Fruit fly (Drosophila melanogaster) whole organism, wandering third instar larva: ENCODE results near the gene CG12617.

ENCODE experiments used
- Abd-B ChIP-seq: fragments of >200 bp; optimal IDR thresholded peaks from 2 replicates; lab custom pipeline; 2017; ENCODE audit warnings: missing biosample characterization, missing genetic modification characterization
- CrebA ChIP-seq: fragments of 200-800 bp; sonication (Bioruptor generic); optimal IDR thresholded peaks from 2 replicates; lab custom pipeline; 2016; ENCODE audit warnings: missing biosample characterization, mild to moderate bottlenecking, missing genetic modification characterization, borderline replicate concordance
- Dif ChIP-seq: fragments of 200-275, 200-300 bp; sonication (Bioruptor generic); optimal IDR thresholded peaks from 2 replicates; lab custom pipeline; 2018; ENCODE audit warnings: missing biosample characterization, missing genetic modification characterization; ENCODE audit not compliant: partially characterized antibody
- HLH106 ChIP-seq: fragments of 200-800 bp; optimal IDR thresholded peaks from 3 replicates; lab custom pipeline; 2019; ENCODE audit warnings: missing biosample characterization, mild to moderate bottlenecking, missing genetic modification characterization, moderate library complexity
- Hr83 ChIP-seq: fragments of 200-300 bp; sonication (Bioruptor generic); optimal IDR thresholded peaks from 2 replicates; lab custom pipeline; 2016; ENCODE audit warnings: missing biosample characterization, mild to moderate bottlenecking, missing genetic modification characterization, moderate library complexity; ENCODE audit not compliant: poor library complexity, severe bottlenecking
- Jra ChIP-seq: sonication (Bioruptor generic); optimal IDR thresholded peaks from 2 replicates; lab custom pipeline; 2016; ENCODE audit warnings: missing biosample characterization, missing genetic modification characterization
- Mio ChIP-seq: sonication (Bioruptor generic); optimal IDR thresholded peaks from 2 replicates; lab custom pipeline; 2016; ENCODE audit warnings: missing biosample characterization, missing genetic modification characterization
- Myc ChIP-seq: fragments of >200 bp; optimal IDR thresholded peaks from 2 replicates; lab custom pipeline; 2017
- N ChIP-seq: fragments of >200 bp; optimal IDR thresholded peaks from 2 replicates; lab custom pipeline; 2018; ENCODE audit warnings: missing biosample characterization, missing external identifiers, missing genetic modification characterization
- OdsH ChIP-seq: fragments of 200-800 bp; sonication (Bioruptor generic); optimal IDR thresholded peaks from 2 replicates; lab custom pipeline; 2016; ENCODE audit warnings: missing biosample characterization, mild to moderate bottlenecking, missing genetic modification characterization
- Rel ChIP-seq, 2 experiments: fragments of 200-800 bp; sonication (Bioruptor generic) in 1 of 2; optimal IDR thresholded peaks; 2 replicates in 1 of 2; 3 replicates in 1 of 2; lab custom pipeline; 2016 to 2019; ENCODE audit warnings: mild to moderate bottlenecking in 2 of 2, missing biosample characterization in 2 of 2, missing genetic modification characterization in 2 of 2, moderate library complexity in 1 of 2
- Sp1 ChIP-seq: fragments of 200-800 bp; sonication (Bioruptor generic); optimal IDR thresholded peaks from 3 replicates; lab custom pipeline; 2019; ENCODE audit warnings: missing biosample characterization, mild to moderate bottlenecking, missing genetic modification characterization, moderate library complexity
- Vsx2 ChIP-seq: fragments of 200-300, 225-300 bp; sonication (Bioruptor generic); optimal IDR thresholded peaks from 2 replicates; lab custom pipeline; 2018; ENCODE audit warnings: missing biosample characterization, missing genetic modification characterization; ENCODE audit not compliant: partially characterized antibody
- br ChIP-seq: fragments of 200-800 bp; sonication (Bioruptor generic); optimal IDR thresholded peaks from 2 replicates; lab custom pipeline; 2016; ENCODE audit warnings: missing biosample characterization, missing genetic modification characterization
- brk ChIP-seq: fragments of 200-800 bp; sonication (Bioruptor generic); optimal IDR thresholded peaks from 2 replicates; lab custom pipeline; 2016; ENCODE audit warnings: missing biosample characterization, mild to moderate bottlenecking, missing genetic modification characterization
- dl ChIP-seq, 2 experiments: fragments of 175-275, 200-275 bp in 1 of 2; fragments of 200-275 bp in 1 of 2; sonication (Bioruptor generic); optimal IDR thresholded peaks; lab custom pipeline; 2018; ENCODE audit warnings: mild to moderate bottlenecking in 2 of 2, missing biosample characterization in 2 of 2, missing genetic modification characterization in 2 of 2, moderate library complexity in 2 of 2; ENCODE audit not compliant: partially characterized antibody in 2 of 2, insufficient read depth in 1 of 2
- dmrt93B ChIP-seq: fragments of 200-800 bp; sonication (Bioruptor generic); optimal IDR thresholded peaks from 2 replicates; lab custom pipeline; 2018; ENCODE audit warnings: missing biosample characterization, mild to moderate bottlenecking, missing genetic modification characterization
- dsf ChIP-seq: sonication (Bioruptor generic); optimal IDR thresholded peaks from 2 replicates; lab custom pipeline; 2016; ENCODE audit warnings: missing biosample characterization, missing genetic modification characterization, borderline replicate concordance
- foxo ChIP-seq, 2 experiments: fragments of 200-800 bp; sonication (Bioruptor generic); optimal IDR thresholded peaks; 2 replicates in 1 of 2; 3 replicates in 1 of 2; lab custom pipeline; 2016 to 2017; ENCODE audit warnings: missing biosample characterization in 2 of 2, missing genetic modification characterization in 2 of 2
- fru ChIP-seq: fragments of 200-800 bp; sonication (Bioruptor generic); optimal IDR thresholded peaks from 3 replicates; lab custom pipeline; 2016; ENCODE audit warnings: missing biosample characterization, mild to moderate bottlenecking, missing genetic modification characterization
- h ChIP-seq: fragments of 200-800 bp; sonication (Bioruptor generic); optimal IDR thresholded peaks from 3 replicates; lab custom pipeline; 2016; ENCODE audit warnings: missing biosample characterization, mild to moderate bottlenecking, missing genetic modification characterization
- jim ChIP-seq: fragments of 175-275, 200-325 bp; sonication (Bioruptor generic); optimal IDR thresholded peaks from 2 replicates; lab custom pipeline; 2016; ENCODE audit warnings: missing biosample characterization, mild to moderate bottlenecking, missing genetic modification characterization
- lola ChIP-seq: fragments of >200 bp; optimal IDR thresholded peaks from 2 replicates; lab custom pipeline; 2017; ENCODE audit warnings: missing biosample characterization, missing genetic modification characterization
- pan ChIP-seq: fragments of >200 bp; optimal IDR thresholded peaks from 2 replicates; lab custom pipeline; 2017
- psq ChIP-seq: fragments of 200-800 bp; sonication (Bioruptor generic); optimal IDR thresholded peaks from 3 replicates; lab custom pipeline; 2017; ENCODE audit warnings: missing biosample characterization, mild to moderate bottlenecking, missing genetic modification characterization, moderate library complexity
- rgr ChIP-seq: fragments of 200-800 bp; sonication (Bioruptor generic); optimal IDR thresholded peaks from 3 replicates; lab custom pipeline; 2016; ENCODE audit warnings: missing biosample characterization, mild to moderate bottlenecking, missing genetic modification characterization
- usp ChIP-seq: fragments of >200 bp; optimal IDR thresholded peaks from 2 replicates; lab custom pipeline; 2017; ENCODE audit warnings: missing biosample characterization, missing genetic modification characterization
- woc ChIP-seq: sonication (Bioruptor generic); optimal IDR thresholded peaks from 2 replicates; lab custom pipeline; 2016; ENCODE audit warnings: missing biosample characterization, mild to moderate bottlenecking, missing genetic modification characterization

Gene CG12617

dm6 chr2L:20329612-20330011 lies 35.1 kb downstream of the CG12617 start:
- TF ChIP-seq OdsH (GFP tag; lab: Kevin White, UChicago) (no peak), Rel (GFP tag; optimal IDR thresholded peaks at IDR 0.05; lab: Kevin White, UChicago) (no peak), Rel (tag; optimal IDR thresholded peaks at IDR 0.05; lab: Kevin White, UChicago) (peak; percentile 85)
- TF ChIP-seq, all 38 proteins: peak for 1

- no peak for TF ChIP-seq foxo (GFP tag; optimal IDR thresholded peaks at IDR 0.05; lab: Kevin White, UChicago)
Observed at dm6 chr2L:20332978-20333377, 38.5 kb downstream of the CG12617 start.

dm6 chr2L:20334918-20335317 lies 40.4 kb downstream of the CG12617 start:
- TF ChIP-seq usp (no peak), N (GFP tag; lab: Kevin White, UChicago) (no peak), HLH106 (tag; lab: Kevin White, UChicago) (no peak), Sp1 (GFP tag; lab: Kevin White, UChicago) (no peak), br (no peak), pan (lab: Kevin White, UChicago) (no peak), dsf (no peak)

dm6 chr2L:20337800-20338199 lies 43.3 kb downstream of the CG12617 start:
- TF ChIP-seq Mio (GFP tag; lab: Kevin White, UChicago) (no peak), brk (GFP tag; lab: Kevin White, UChicago) (no peak), Vsx2 (GFP tag; lab: Kevin White, UChicago) (peak; percentile 19), Rel (GFP tag; optimal IDR thresholded peaks at IDR 0.05; lab: Kevin White, UChicago) (no peak), Rel (tag; optimal IDR thresholded peaks at IDR 0.05; lab: Kevin White, UChicago) (peak; percentile 29), br (peak; percentile 22), Hr83 (GFP tag; lab: Kevin White, UChicago) (no peak), psq (GFP tag; lab: Kevin White, UChicago) (no peak), HLH106 (tag; lab: Kevin White, UChicago) (no peak), woc (GFP tag; lab: Kevin White, UChicago) (no peak), h (GFP tag; lab: Kevin White, UChicago) (peak; percentile 42)

DNA sequence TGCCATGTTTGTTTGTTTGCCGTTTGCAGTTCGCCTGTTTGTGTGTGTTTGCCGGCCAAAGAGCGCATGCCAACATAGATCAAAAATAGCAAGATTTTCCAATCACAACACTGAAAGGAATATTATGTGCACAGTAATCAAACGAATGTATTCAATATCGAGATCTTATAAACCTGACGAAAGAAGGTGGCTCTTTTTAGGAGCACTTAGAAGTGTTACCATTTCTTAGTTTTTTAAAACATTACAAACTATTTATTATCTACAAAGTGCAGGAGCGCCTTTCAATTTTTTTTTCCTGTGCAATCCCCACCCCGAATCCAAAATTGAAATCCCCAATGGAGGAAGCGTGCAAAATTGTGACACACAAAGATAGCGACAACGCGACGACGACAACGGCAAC lies 46.1 kb downstream of the CG12617 start:
- TF ChIP-seq Myc (lab: Kevin White, UChicago) (no peak), Abd-B (GFP tag; lab: Kevin White, UChicago) (no peak), Sp1 (GFP tag; lab: Kevin White, UChicago) (no peak), dsf (no peak)
- TF ChIP-seq, all 38 proteins: peak for 0

- no peak for TF ChIP-seq Dif (GFP tag; lab: Kevin White, UChicago)
- peak; percentile 80 for TF ChIP-seq Myc (lab: Kevin White, UChicago)
- TF ChIP-seq N (GFP tag; lab: Kevin White, UChicago) = no peak
- peak; percentile 68 for TF ChIP-seq Vsx2 (GFP tag; lab: Kevin White, UChicago)
Observed at dm6 chr2L:20341211-20341998, 46.9 kb downstream of the CG12617 start.

- TF ChIP-seq Jra (no peak), jim (no peak), dl (GFP tag; optimal IDR thresholded peaks at IDR 0.05; lab: Kevin White, UChicago; ENCODE audit: insufficient read depth in 1 of 2, partially characterized antibody in 2 of 2) (no peak), rgr (GFP tag; lab: Kevin White, UChicago) (no peak), foxo (GFP tag; optimal IDR thresholded peaks at IDR 0.05; lab: Kevin White, UChicago) (no peak), OdsH (GFP tag; lab: Kevin White, UChicago) (no peak), lola (GFP tag; lab: Kevin White, UChicago) (no peak), dmrt93B (GFP tag; lab: Kevin White, UChicago) (no peak), fru (GFP tag; lab: Kevin White, UChicago) (no peak), Myc (lab: Kevin White, UChicago) (no peak), Vsx2 (GFP tag; lab: Kevin White, UChicago) (no peak), CrebA (GFP tag; lab: Kevin White, UChicago) (no peak), HLH106 (tag; lab: Kevin White, UChicago) (no peak), woc (GFP tag; lab: Kevin White, UChicago) (no peak), Dif (GFP tag; lab: Kevin White, UChicago) (no peak), Mio (GFP tag; lab: Kevin White, UChicago) (no peak), Sp1 (GFP tag; lab: Kevin White, UChicago) (no peak)
Observed at dm6 chr2L:20341999-20342325, 47.5 kb downstream of the CG12617 start.
